Fruit fly (Drosophila melanogaster): ENCODE data around the gene CG13847.
A peak's percentile ranks its signal among the peaks of the same experiment; 100 is the strongest.

The CG13847 gene

dm6 chr3R:22468829-22469487 is 33.0 kb upstream of the CG13847 start (continued):
- peak; percentile 82 for TF ChIP-seq CG6765 (GFP tag; optimal IDR thresholded peaks at IDR 0.05)
- peak; percentile 76; the same call in 2 of the 3 replicates for TF ChIP-seq CG3726 (GFP tag; IDR thresholded peaks at IDR 0.05)
- no peak for TF ChIP-seq bbx (GFP tag; IDR thresholded peaks at IDR 0.05; ENCODE audit: partially characterized antibody)
- TF ChIP-seq zen2 (GFP tag; IDR thresholded peaks at IDR 0.05; ENCODE audit: partially characterized antibody), result no peak
- peak; percentile 85 for TF ChIP-seq CG10209 (GFP tag; optimal IDR thresholded peaks at IDR 0.05)
- peak; percentile 68 for TF ChIP-seq CG12104 (GFP tag; optimal IDR thresholded peaks at IDR 0.05)
- TF ChIP-seq CG16813 (GFP tag; IDR thresholded peaks at IDR 0.05; ENCODE audit: partially characterized antibody), result no peak
- no peak for TF ChIP-seq pfk (GFP tag; optimal IDR thresholded peaks at IDR 0.05)
- peak; percentile 67 for TF ChIP-seq CG30431 (GFP tag; optimal IDR thresholded peaks at IDR 0.05)
- TF ChIP-seq H15 (GFP tag; IDR thresholded peaks at IDR 0.05), result peak; percentile 71; the same call in 2 of the 3 replicates
- peak; percentile 98 for TF ChIP-seq CG10274 (GFP tag; optimal IDR thresholded peaks at IDR 0.05)
- peak; percentile 89 for TF ChIP-seq dysf (GFP tag; IDR thresholded peaks at IDR 0.05)
- TF ChIP-seq CG33557 (GFP tag; optimal IDR thresholded peaks at IDR 0.05), result no peak
- no peak for TF ChIP-seq sc (optimal IDR thresholded peaks at IDR 0.05)
- peak; percentile 45 for TF ChIP-seq sc (GFP tag; optimal IDR thresholded peaks at IDR 0.05)
- peak; percentile 23 for TF ChIP-seq NC2α (GFP tag; optimal IDR thresholded peaks at IDR 0.05)
- TF ChIP-seq CG14050 (GFP tag; IDR thresholded peaks at IDR 0.05), result peak; percentile 77
- peak; percentile 76; the same call in 1 of the 2 replicates for TF ChIP-seq CG16779 (GFP tag; IDR thresholded peaks at IDR 0.05)
- TF ChIP-seq TFAM (GFP tag; optimal IDR thresholded peaks at IDR 0.05), result no peak
- peak; percentile 79; the same call in 1 of the 3 replicates for TF ChIP-seq CG34422 (GFP tag; IDR thresholded peaks at IDR 0.05)
- TF ChIP-seq CG15073 (GFP tag; optimal IDR thresholded peaks at IDR 0.05), result no peak
- peak; percentile 13 for TF ChIP-seq MESR4 (GFP tag; optimal IDR thresholded peaks at IDR 0.05)
- TF ChIP-seq klu (GFP tag; IDR thresholded peaks at IDR 0.05), result peak; percentile 66
- peak; percentile 75 for TF ChIP-seq odd (GFP tag; optimal IDR thresholded peaks at IDR 0.05)
- TF ChIP-seq CG18619 (GFP tag; optimal IDR thresholded peaks at IDR 0.05), result peak; percentile 85
- peak; percentile 90 for TF ChIP-seq Atf6 (GFP tag; IDR thresholded peaks at IDR 0.05)
- peak; percentile 86 for TF ChIP-seq CG32532 (GFP tag; IDR thresholded peaks at IDR 0.05)
- no peak for TF ChIP-seq Bgb (GFP tag; IDR thresholded peaks at IDR 0.05; ENCODE audit: partially characterized antibody)
- peak; percentile 86 for TF ChIP-seq CG1647 (GFP tag; optimal IDR thresholded peaks at IDR 0.05)
- TF ChIP-seq CG7839 (tag; optimal IDR thresholded peaks at IDR 0.05), result peak; percentile 92
- peak; percentile 77 for TF ChIP-seq CG10654 (GFP tag; optimal IDR thresholded peaks at IDR 0.05)
- peak; percentile 97 for TF ChIP-seq Ets65A (GFP tag)
- TF ChIP-seq CG42726 (GFP tag; IDR thresholded peaks at IDR 0.05; ENCODE audit: partially characterized antibody), result no peak
- peak; percentile 34; the same call in 1 of the 2 replicates for TF ChIP-seq Adf1 (GFP tag; IDR thresholded peaks at IDR 0.05)
- TF ChIP-seq shn (GFP tag; optimal IDR thresholded peaks at IDR 0.05), result peak; percentile 85
- TF ChIP-seq E2f2 (GFP tag; IDR thresholded peaks at IDR 0.05), result peak; percentile 57
- TF ChIP-seq YL-1 (GFP tag; optimal IDR thresholded peaks at IDR 0.05), result peak; percentile 22
- no peak for TF ChIP-seq Trl (optimal IDR thresholded peaks at IDR 0.05)
- peak; percentile 91 for TF ChIP-seq Trl (GFP tag; optimal IDR thresholded peaks at IDR 0.05)
- TF ChIP-seq al (GFP tag; IDR thresholded peaks at IDR 0.05), result peak; percentile 76
- no peak for TF ChIP-seq CG18262 (tag; optimal IDR thresholded peaks at IDR 0.05)
- peak; percentile 80 for TF ChIP-seq CG4424 (GFP tag; optimal IDR thresholded peaks at IDR 0.05)
- TF ChIP-seq gt (GFP tag; IDR thresholded peaks at IDR 0.05), result 0 out of 2 replicates have a peak, but pooled peaks have one; percentile 16
- TF ChIP-seq Dek (tag; optimal IDR thresholded peaks at IDR 0.05), result peak; percentile 85
- TF ChIP-seq CG18599 (GFP tag; optimal IDR thresholded peaks at IDR 0.05), result peak; percentile 97
- TF ChIP-seq Hand (GFP tag; optimal IDR thresholded peaks at IDR 0.05), result peak; percentile 92
- peak; percentile 75 for TF ChIP-seq en (GFP tag; optimal IDR thresholded peaks at IDR 0.05)
- peak; percentile 77 for TF ChIP-seq NK7.1 (GFP tag; optimal IDR thresholded peaks at IDR 0.05)
- peak; percentile 90 for TF ChIP-seq CG14014 (GFP tag; IDR thresholded peaks at IDR 0.05)
- TF ChIP-seq jumu (GFP tag; optimal IDR thresholded peaks at IDR 0.05), result peak; percentile 89

Data from whole organism, embryonic.